Fruit fly (Drosophila melanogaster): ENCODE results near the gene Acph-1.

DNA sequence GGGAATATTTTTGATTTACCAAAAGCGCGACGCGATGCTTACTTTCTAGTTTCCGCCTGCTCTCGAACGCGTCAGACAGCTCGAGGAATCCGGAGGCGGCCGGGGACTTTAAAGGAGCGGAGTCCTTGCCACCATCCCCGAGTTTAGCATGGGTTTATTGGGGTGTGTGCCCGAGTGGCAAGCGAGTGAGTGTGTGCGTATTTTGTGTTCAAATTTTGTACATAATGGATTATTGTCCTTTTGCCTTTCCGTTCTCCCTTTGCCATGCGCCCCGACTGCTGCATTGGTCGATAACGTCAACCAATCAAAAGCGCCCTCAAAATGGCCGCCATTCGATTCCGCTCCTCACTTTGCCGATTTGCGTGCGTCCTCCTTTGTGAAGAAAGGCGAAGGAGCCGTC lies 36.9 kb upstream of the Acph-1 start:
- TF ChIP-seq CG7045 (GFP tag; optimal IDR thresholded peaks at IDR 0.05) (no peak), CG7101 (tag; optimal IDR thresholded peaks at IDR 0.05) (no peak), Mnt (GFP tag; optimal IDR thresholded peaks at IDR 0.05) (no peak), cnc (optimal IDR thresholded peaks at IDR 0.05) (no peak), ovo (GFP tag; optimal IDR thresholded peaks at IDR 0.05) (no peak)

Data from whole organism, adult.